Fruit fly (Drosophila melanogaster) whole organism, embryonic: ENCODE data around the gene vsg.
A peak's percentile ranks its signal among the peaks of the same experiment; 100 is the strongest.

ENCODE experiments used
- Abd-B ChIP-seq: fragments of 200-800 bp; sonication (Bioruptor generic); optimal IDR thresholded peaks from 2 replicates; lab custom pipeline; 2018; ENCODE audit warnings: missing biosample characterization, mild to moderate bottlenecking, missing genetic modification characterization, moderate library complexity
- Atf6 ChIP-seq: fragments of 200-800 bp; sonication (Bioruptor generic); IDR thresholded peaks from 2 replicates; pipeline ENCODE4 v1.3.6; 2022; ENCODE audit warnings: missing biosample characterization, missing genetic modification characterization
- BtbVII ChIP-seq: fragments of 200-800 bp; sonication (Bioruptor generic); optimal IDR thresholded peaks from 3 replicates; lab custom pipeline; 2017; ENCODE audit warnings: missing biosample characterization, mild to moderate bottlenecking, missing genetic modification characterization
- C15 ChIP-seq: fragments of 200-800 bp; sonication (Bioruptor generic); IDR thresholded peaks from 3 replicates; pipeline ENCODE4 v1.3.6; 2022; ENCODE audit warnings: missing biosample characterization, missing genetic modification characterization
- CG10274 ChIP-seq: fragments of 200-800 bp; sonication (Bioruptor generic); optimal IDR thresholded peaks from 3 replicates; lab custom pipeline; 2017; ENCODE audit warnings: missing biosample characterization, mild to moderate bottlenecking, missing genetic modification characterization
- CG10565 ChIP-seq: fragments of 200-800 bp; sonication (Bioruptor generic); optimal IDR thresholded peaks from 3 replicates; lab custom pipeline; 2016; ENCODE audit warnings: missing biosample characterization, mild to moderate bottlenecking, missing genetic modification characterization
- CG12236 ChIP-seq: fragments of 200-800 bp; sonication (Bioruptor generic); optimal IDR thresholded peaks from 2 replicates; lab custom pipeline; 2016; ENCODE audit warnings: missing biosample characterization, missing genetic modification characterization
- CG13287 ChIP-seq: fragments of 200-800 bp; sonication (Bioruptor generic); IDR thresholded peaks from 2 replicates; pipeline ENCODE4 v1.3.6; 2022; ENCODE audit warnings: missing biosample characterization, missing genetic modification characterization; ENCODE audit not compliant: partially characterized antibody
- CG14710 ChIP-seq: fragments of 200-800 bp; sonication (Bioruptor generic); optimal IDR thresholded peaks from 3 replicates; lab custom pipeline; 2019; ENCODE audit warnings: missing biosample characterization, mild to moderate bottlenecking, missing genetic modification characterization, moderate library complexity
- CG15479 ChIP-seq: fragments of 200-800 bp; sonication (Bioruptor generic); optimal IDR thresholded peaks from 3 replicates; lab custom pipeline; 2019; ENCODE audit warnings: missing biosample characterization, mild to moderate bottlenecking, missing genetic modification characterization, moderate library complexity
- CG1647 ChIP-seq: fragments of 200-800 bp; sonication (Bioruptor generic); optimal IDR thresholded peaks from 3 replicates; lab custom pipeline; 2016; ENCODE audit warnings: missing biosample characterization, missing genetic modification characterization
- CG18619 ChIP-seq: fragments of 200-800 bp; sonication (Bioruptor generic); optimal IDR thresholded peaks from 3 replicates; lab custom pipeline; 2017; ENCODE audit warnings: missing biosample characterization, mild to moderate bottlenecking, missing genetic modification characterization
- CG2129 ChIP-seq: fragments of 200-800 bp; sonication (Bioruptor generic); IDR thresholded peaks from 2 replicates; pipeline ENCODE4 v1.3.6; 2022; ENCODE audit warnings: missing biosample characterization, missing genetic modification characterization; ENCODE audit not compliant: partially characterized antibody
- CG2712 ChIP-seq: fragments of 200-800 bp; optimal IDR thresholded peaks from 3 replicates; lab custom pipeline; 2019; ENCODE audit warnings: missing biosample characterization, mild to moderate bottlenecking, missing genetic modification characterization, moderate library complexity
- CG30020 ChIP-seq: fragments of 200-800 bp; optimal IDR thresholded peaks from 2 replicates; lab custom pipeline; 2019; ENCODE audit warnings: missing biosample characterization, mild to moderate bottlenecking, missing genetic modification characterization, moderate library complexity
- CG30431 ChIP-seq: fragments of 200-800 bp; sonication (Bioruptor generic); optimal IDR thresholded peaks from 2 replicates; lab custom pipeline; 2017; ENCODE audit warnings: missing biosample characterization, missing genetic modification characterization
- CG31365 ChIP-seq: fragments of 200-800 bp; sonication (Bioruptor generic); optimal IDR thresholded peaks from 2 replicates; lab custom pipeline; 2018; ENCODE audit warnings: missing biosample characterization, mild to moderate bottlenecking, missing genetic modification characterization
- CG34376 ChIP-seq: fragments of 200-800 bp; sonication (Bioruptor generic); optimal IDR thresholded peaks from 2 replicates; lab custom pipeline; 2018; ENCODE audit warnings: missing biosample characterization, mild to moderate bottlenecking, missing genetic modification characterization
- CG4730 ChIP-seq: fragments of 200-800 bp; sonication (Bioruptor generic); IDR thresholded peaks from 2 replicates; pipeline ENCODE4 v1.3.6; 2022; ENCODE audit warnings: missing biosample characterization, missing genetic modification characterization
- CG7357 ChIP-seq: fragments of 200-800 bp; sonication (Bioruptor generic); IDR thresholded peaks from 3 replicates; pipeline ENCODE4 v1.3.6; 2022; ENCODE audit warnings: missing biosample characterization, missing genetic modification characterization
- CG7963 ChIP-seq: fragments of 200-800 bp; sonication (Bioruptor generic); IDR thresholded peaks from 3 replicates; pipeline ENCODE4 v1.3.6; 2022; ENCODE audit warnings: missing biosample characterization, missing genetic modification characterization; ENCODE audit not compliant: partially characterized antibody
- Dfd ChIP-seq, 2 experiments: fragments of >200 bp; optimal IDR thresholded peaks; 2 replicates each; lab custom pipeline; 2017; ENCODE audit warnings: missing biosample characterization in 2 of 2, missing genetic modification characterization in 2 of 2
- E2f2 ChIP-seq: fragments of 200-800 bp; sonication (Bioruptor generic); IDR thresholded peaks from 2 replicates; pipeline ENCODE4 v1.3.6; 2022; ENCODE audit warnings: missing biosample characterization, missing genetic modification characterization
- Elba2 ChIP-seq: fragments of 200-800 bp; sonication (Bioruptor generic); optimal IDR thresholded peaks from 3 replicates; lab custom pipeline; 2016; ENCODE audit warnings: missing biosample characterization, missing genetic modification characterization
- Fer2 ChIP-seq: fragments of 200-800 bp; sonication (Bioruptor generic); optimal IDR thresholded peaks from 2 replicates; lab custom pipeline; 2018; ENCODE audit warnings: missing biosample characterization, mild to moderate bottlenecking, missing genetic modification characterization, moderate library complexity
- HmgZ ChIP-seq: fragments of 200-800 bp; sonication (Bioruptor generic); optimal IDR thresholded peaks from 2 replicates; lab custom pipeline; 2018; ENCODE audit warnings: missing biosample characterization, mild to moderate bottlenecking, missing genetic modification characterization
- Hr3 ChIP-seq: fragments of 200-800 bp; sonication (Bioruptor generic); optimal IDR thresholded peaks from 3 replicates; lab custom pipeline; 2016; ENCODE audit warnings: missing biosample characterization, missing genetic modification characterization
- Sin3A ChIP-seq: fragments of >200 bp; optimal IDR thresholded peaks from 2 replicates; lab custom pipeline; 2018
- Six4 ChIP-seq: fragments of 200-800 bp; sonication (Bioruptor generic); optimal IDR thresholded peaks from 2 replicates; lab custom pipeline; 2016; ENCODE audit warnings: missing biosample characterization, missing genetic modification characterization
- Sox100B ChIP-seq: fragments of 200-800 bp; sonication (Bioruptor generic); optimal IDR thresholded peaks from 3 replicates; lab custom pipeline; 2018; ENCODE audit warnings: missing biosample characterization, mild to moderate bottlenecking, missing genetic modification characterization
- Sox102F ChIP-seq: fragments of 200-800 bp; sonication (Bioruptor generic); optimal IDR thresholded peaks from 2 replicates; lab custom pipeline; 2018; ENCODE audit warnings: missing biosample characterization, mild to moderate bottlenecking, missing genetic modification characterization, moderate library complexity
- Taf1 ChIP-seq: fragments of 200-800 bp; sonication (Bioruptor generic); IDR thresholded peaks from 2 replicates; pipeline ENCODE4 v1.3.6; 2022; ENCODE audit warnings: missing biosample characterization, missing genetic modification characterization
- Trl ChIP-seq, 3 experiments: fragments of >200 bp in 2 of 3; fragments of 200-800 bp in 1 of 3; sonication (Bioruptor generic) in 1 of 3; optimal IDR thresholded peaks; 2 replicates in 1 of 3; 3 replicates in 2 of 3; lab custom pipeline; 2016 to 2017; ENCODE audit warnings: missing biosample characterization in 1 of 3, missing genetic modification characterization in 1 of 3
- Xrp1 ChIP-seq: fragments of 200-800 bp; sonication (Bioruptor generic); IDR thresholded peaks from 2 replicates; pipeline ENCODE4 v1.3.6; 2022; ENCODE audit warnings: missing biosample characterization, missing genetic modification characterization
- ab ChIP-seq: fragments of 200-800 bp; sonication (Bioruptor generic); optimal IDR thresholded peaks from 2 replicates; lab custom pipeline; 2016; ENCODE audit warnings: missing biosample characterization, missing genetic modification characterization
- al ChIP-seq: fragments of 200-800 bp; sonication (Bioruptor generic); IDR thresholded peaks from 2 replicates; pipeline ENCODE4 v1.3.6; 2022; ENCODE audit warnings: missing biosample characterization, missing genetic modification characterization
- amos ChIP-seq: fragments of 200-800 bp; sonication (Bioruptor generic); IDR thresholded peaks from 2 replicates; pipeline ENCODE4 v1.3.6; 2022; ENCODE audit warnings: missing biosample characterization, missing genetic modification characterization; ENCODE audit not compliant: partially characterized antibody
- bbx ChIP-seq: fragments of 200-800 bp; sonication (Bioruptor generic); IDR thresholded peaks from 2 replicates; pipeline ENCODE4 v1.3.6; 2022; ENCODE audit warnings: missing biosample characterization, missing genetic modification characterization; ENCODE audit not compliant: partially characterized antibody
- ems ChIP-seq: fragments of 200-800 bp; sonication (Bioruptor generic); optimal IDR thresholded peaks from 3 replicates; lab custom pipeline; 2016; ENCODE audit warnings: missing biosample characterization, missing genetic modification characterization
- h ChIP-seq: fragments of >200 bp; optimal IDR thresholded peaks from 2 replicates; lab custom pipeline; 2017
- her ChIP-seq: fragments of 200-800 bp; sonication (Bioruptor generic); optimal IDR thresholded peaks from 2 replicates; lab custom pipeline; 2016; ENCODE audit warnings: missing biosample characterization, missing genetic modification characterization
- hkb ChIP-seq, 2 experiments: fragments of 200-800 bp in 1 of 2; fragments of >200 bp in 1 of 2; sonication (Bioruptor generic) in 1 of 2; IDR thresholded peaks in 1 of 2; optimal IDR thresholded peaks in 1 of 2; 2 replicates each; pipeline versions ENCODE4 v1.3.6 to Lab custom; 2017 to 2022; ENCODE audit warnings: missing biosample characterization in 1 of 2, missing genetic modification characterization in 1 of 2
- nom ChIP-seq: fragments of 200-800 bp; sonication (Bioruptor generic); optimal IDR thresholded peaks from 2 replicates; lab custom pipeline; 2017; ENCODE audit warnings: missing biosample characterization, missing genetic modification characterization, mild to moderate bottlenecking, moderate library complexity, missing genetic modification reagents
- onecut ChIP-seq: fragments of 200-800 bp; sonication (Bioruptor generic); IDR thresholded peaks from 2 replicates; pipeline ENCODE4 v1.3.6; 2022; ENCODE audit warnings: missing biosample characterization, missing genetic modification characterization
- row ChIP-seq: fragments of 200-800 bp; sonication (Bioruptor generic); IDR thresholded peaks from 3 replicates; pipeline ENCODE4 v1.3.6; 2022; ENCODE audit warnings: missing biosample characterization, missing genetic modification characterization
- slbo ChIP-seq: fragments of 200-800 bp; sonication (Bioruptor generic); IDR thresholded peaks from 2 replicates; pipeline ENCODE4 v1.3.6; 2022; ENCODE audit warnings: missing biosample characterization, missing genetic modification characterization
- trem ChIP-seq: fragments of 200-800 bp; optimal IDR thresholded peaks from 3 replicates; lab custom pipeline; 2019; ENCODE audit warnings: missing biosample characterization, mild to moderate bottlenecking, missing genetic modification characterization, moderate library complexity
- tx ChIP-seq: fragments of 200-800 bp; sonication (Bioruptor generic); optimal IDR thresholded peaks from 2 replicates; lab custom pipeline; 2016; ENCODE audit warnings: missing biosample characterization, missing genetic modification characterization
- vvl ChIP-seq: fragments of 200-800 bp; sonication (Bioruptor generic); IDR thresholded peaks from 2 replicates; pipeline ENCODE4 v1.3.6; 2022; ENCODE audit warnings: missing biosample characterization, missing genetic modification characterization
- z ChIP-seq: fragments of 200-800 bp; sonication (Bioruptor generic); IDR thresholded peaks from 3 replicates; pipeline ENCODE4 v1.3.6; 2022; ENCODE audit warnings: missing biosample characterization, missing genetic modification characterization

Gene vsg

dm6 chr3L:9729795-9730421 is 15.8 kb downstream of the vsg start, which contains the start of gene ATPsynB (continued):
- TF ChIP-seq Fer2 (tag; lab: Kevin White, UChicago), result peak; percentile 3
- no peak for TF ChIP-seq hkb (optimal IDR thresholded peaks at IDR 0.05; lab: Kevin White, UChicago)
- TF ChIP-seq hkb (GFP tag; IDR thresholded peaks at IDR 0.05; lab: Robert Waterston, UW), result no peak
- TF ChIP-seq al (GFP tag; lab: Robert Waterston, UW), result peak; percentile 16; the same call in 1 of the 2 replicates
- 0 out of 3 replicates have a peak, but pooled peaks have one; percentile 13 for TF ChIP-seq z (GFP tag; lab: Robert Waterston, UW)
- no peak for TF ChIP-seq Abd-B (GFP tag; lab: Kevin White, UChicago)
- TF ChIP-seq vvl (GFP tag; lab: Robert Waterston, UW), result peak; percentile 35; the same call in 1 of the 2 replicates
- TF ChIP-seq CG4730 (GFP tag; lab: Robert Waterston, UW), result no peak
- peak; percentile 24; the same call in 1 of the 3 replicates for TF ChIP-seq row (GFP tag; lab: Robert Waterston, UW)
- no peak for TF ChIP-seq BtbVII (GFP tag; lab: Kevin White, UChicago)
- TF ChIP-seq Dfd (GFP tag; optimal IDR thresholded peaks at IDR 0.05; lab: Kevin White, UChicago), result no peak
- peak; percentile 50; the same call in 1 of the 2 replicates for TF ChIP-seq bbx
- TF ChIP-seq CG34376 (GFP tag; lab: Kevin White, UChicago), result peak; percentile 19
- TF ChIP-seq CG7963 (GFP tag; lab: Robert Waterston, UW), result no peak
- no peak for TF ChIP-seq Sox100B (GFP tag; lab: Kevin White, UChicago)
- peak; percentile 59 for TF ChIP-seq CG14710
- TF ChIP-seq trem (tag; lab: Kevin White, UChicago), result peak; percentile 57
- TF ChIP-seq Taf1 (GFP tag; lab: Robert Waterston, UW), result no peak
- TF ChIP-seq Sin3A (lab: Kevin White, UChicago), result no peak
- no peak for TF ChIP-seq Hr3 (GFP tag; lab: Kevin White, UChicago)
- peak; percentile 100 for TF ChIP-seq CG2712
- no peak for TF ChIP-seq CG18619 (GFP tag; lab: Kevin White, UChicago)
- TF ChIP-seq CG15479, result no peak
- TF ChIP-seq CG10274 (GFP tag; lab: Kevin White, UChicago), result no peak
- no peak for TF ChIP-seq Six4
- TF ChIP-seq h (lab: Kevin White, UChicago), result no peak
- TF ChIP-seq Atf6, result no peak
- no peak for TF ChIP-seq Trl (optimal IDR thresholded peaks at IDR 0.05; lab: Kevin White, UChicago)
- TF ChIP-seq Trl (GFP tag; optimal IDR thresholded peaks at IDR 0.05; lab: Kevin White, UChicago), result no peak
- TF ChIP-seq ems (GFP tag; lab: Kevin White, UChicago), result no peak
- TF ChIP-seq CG2129 (GFP tag; lab: Robert Waterston, UW), result no peak
- TF ChIP-seq tx (GFP tag; lab: Kevin White, UChicago), result no peak
- TF ChIP-seq CG1647 (GFP tag; lab: Kevin White, UChicago), result no peak
- no peak for TF ChIP-seq ab
- TF ChIP-seq Xrp1, result peak; percentile 53
- no peak for TF ChIP-seq Sox102F (GFP tag; lab: Kevin White, UChicago)
- TF ChIP-seq CG30020 (tag; lab: Kevin White, UChicago), result no peak
- peak; percentile 49; the same call in 1 of the 2 replicates for TF ChIP-seq amos (GFP tag; lab: Robert Waterston, UW)
- TF ChIP-seq CG31365 (tag; lab: Kevin White, UChicago), result no peak
- no peak for TF ChIP-seq CG7357 (GFP tag; lab: Robert Waterston, UW)
- no peak for TF ChIP-seq CG10565 (GFP tag; lab: Kevin White, UChicago)
- TF ChIP-seq her (GFP tag; lab: Kevin White, UChicago), result no peak
- peak; percentile 49; the same call in 1 of the 2 replicates for TF ChIP-seq slbo (GFP tag; lab: Robert Waterston, UW)
- TF ChIP-seq CG30431 (GFP tag; lab: Kevin White, UChicago), result no peak
- peak; percentile 53 for TF ChIP-seq HmgZ (tag; lab: Kevin White, UChicago)
- TF ChIP-seq CG13287 (GFP tag; lab: Robert Waterston, UW), result peak; percentile 36; the same call in 1 of the 2 replicates
- TF ChIP-seq onecut (GFP tag; lab: Robert Waterston, UW), result no peak; the same call in 1 of the 2 replicates
- no peak for TF ChIP-seq CG12236 (GFP tag; lab: Kevin White, UChicago)
- peak; percentile 98 for TF ChIP-seq E2f2 (GFP tag; lab: Robert Waterston, UW)
- no peak for TF ChIP-seq Elba2 (GFP tag; lab: Kevin White, UChicago)
- no peak for TF ChIP-seq nom
- TF ChIP-seq C15 (GFP tag; lab: Robert Waterston, UW), result no peak
